Fruit fly (Drosophila melanogaster) whole organism: ENCODE measurements around the gene Usp16-45.

Experiments
- CG8478 ChIP-seq: fragments of >200 bp; optimal IDR thresholded peaks from 2 replicates; lab custom pipeline; 2018; ENCODE audit warnings: inconsistent platforms
- Dll ChIP-seq: fragments of >200 bp; optimal IDR thresholded peaks from 2 replicates; lab custom pipeline; 2017
- EcR ChIP-seq, 2 experiments: fragments of >200 bp; optimal IDR thresholded peaks; 2 replicates each; lab custom pipeline; 2017; ENCODE audit warnings: missing biosample characterization in 2 of 2, missing genetic modification characterization in 2 of 2, missing genetic modification reagents in 2 of 2
- pan ChIP-seq: fragments of >200 bp; optimal IDR thresholded peaks from 2 replicates; lab custom pipeline; 2017
- psq ChIP-seq: fragments of >200 bp; optimal IDR thresholded peaks from 2 replicates; lab custom pipeline; 2017
- usp ChIP-seq: fragments of >200 bp; optimal IDR thresholded peaks from 2 replicates; lab custom pipeline; 2017; ENCODE audit warnings: missing biosample characterization, missing genetic modification characterization, mixed read lengths

DNA sequence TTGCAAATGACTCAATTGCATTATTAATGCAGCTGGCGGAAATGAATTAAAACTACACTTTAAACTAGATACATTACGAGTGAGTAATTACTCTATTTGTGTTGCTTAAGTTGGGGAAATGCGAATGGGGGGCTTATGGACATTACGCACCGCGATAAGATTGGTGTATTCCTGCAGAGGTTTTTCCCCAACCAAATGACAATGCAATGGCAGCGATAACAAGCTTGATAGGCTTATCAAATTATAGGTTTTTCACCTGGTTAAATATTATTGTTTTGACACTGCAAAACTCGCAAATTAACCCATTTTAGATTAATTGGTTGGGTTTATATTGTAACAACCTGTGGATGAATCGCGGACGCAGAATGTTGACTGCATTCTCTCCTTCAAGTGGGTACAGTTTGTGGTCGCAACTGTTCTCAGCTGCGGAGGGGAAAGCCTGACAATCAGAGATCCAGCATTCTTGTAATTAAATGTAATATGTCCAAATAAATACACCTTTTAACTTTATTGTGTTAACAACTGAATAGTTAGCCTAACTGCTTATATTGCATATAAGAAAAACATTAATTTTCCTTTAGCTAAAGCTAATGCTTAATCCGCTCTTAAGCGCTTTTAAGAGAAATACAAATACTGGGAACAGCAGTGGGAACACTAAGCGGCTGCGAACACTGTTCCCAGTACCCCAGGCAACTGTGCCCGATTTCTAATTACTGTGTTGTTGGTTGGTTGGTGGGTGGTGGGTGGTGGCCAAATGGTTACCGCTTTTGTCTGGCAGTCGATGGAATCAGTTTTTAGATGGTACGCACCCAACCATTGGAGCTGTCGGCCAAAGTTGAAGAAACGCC is 11.5 kb downstream of the Usp16-45 start:
- no peak for TF ChIP-seq usp (GFP tag; lab: Kevin White, UChicago)
- no peak for TF ChIP-seq pan (lab: Kevin White, UChicago)
- TF ChIP-seq Dll = no peak
- no peak for TF ChIP-seq CG8478 (lab: Kevin White, UChicago)
- no peak for TF ChIP-seq psq
- TF ChIP-seq EcR (GFP tag; optimal IDR thresholded peaks at IDR 0.05; lab: Kevin White, UChicago) = no peak
